Worm (Caenorhabditis elegans) whole organism, mixed stage, embryonic: ENCODE data around the gene rbm-7.

Source experiments
- blmp-1 ChIP-seq: fragments of 150-350 bp; optimal IDR thresholded peaks from 2 replicates; lab custom pipeline; 2014; ENCODE audit warnings: missing biosample characterization, missing genetic modification characterization
- cnd-1 ChIP-seq: fragments of 200-800 bp; sonication (Bioruptor generic); optimal IDR thresholded peaks from 2 replicates; lab custom pipeline; 2018; ENCODE audit warnings: mild to moderate bottlenecking, missing genetic modification characterization, missing compliant biosample characterization
- elt-3 ChIP-seq: fragments of 150-350 bp; optimal IDR thresholded peaks from 2 replicates; lab custom pipeline; 2014; ENCODE audit warnings: missing biosample characterization, missing genetic modification characterization
- flh-1 ChIP-seq: fragments of 200-800 bp; sonication (Bioruptor generic); optimal IDR thresholded peaks from 2 replicates; lab custom pipeline; 2018; ENCODE audit warnings: mild to moderate bottlenecking, missing genetic modification characterization, moderate library complexity, missing compliant biosample characterization
- lin-32 ChIP-seq: fragments of 200-800 bp; sonication (Bioruptor generic); optimal IDR thresholded peaks from 2 replicates; lab custom pipeline; 2018; ENCODE audit warnings: mild to moderate bottlenecking, missing genetic modification characterization, missing compliant biosample characterization
- lsy-2 ChIP-seq: fragments of 150-350 bp; optimal IDR thresholded peaks from 2 replicates; lab custom pipeline; 2014; ENCODE audit warnings: missing biosample characterization, missing genetic modification characterization
- mab-5 ChIP-seq: fragments of 150-350 bp; optimal IDR thresholded peaks from 2 replicates; lab custom pipeline; 2014; ENCODE audit warnings: missing biosample characterization, missing genetic modification characterization
- mep-1 ChIP-seq: fragments of 150-350 bp; optimal IDR thresholded peaks from 2 replicates; lab custom pipeline; 2017; ENCODE audit warnings: missing biosample characterization, missing genetic modification reagents, missing genetic modification characterization, inconsistent platforms
- nhr-12 ChIP-seq: fragments of 150-350 bp; optimal IDR thresholded peaks from 2 replicates; lab custom pipeline; 2014; ENCODE audit warnings: missing biosample characterization, missing genetic modification characterization
- nhr-28 ChIP-seq: fragments of 150-350 bp; optimal IDR thresholded peaks from 2 replicates; lab custom pipeline; 2014; ENCODE audit warnings: missing biosample characterization, missing genetic modification characterization
- sem-2 ChIP-seq: fragments of 200-800 bp; sonication (Bioruptor generic); optimal IDR thresholded peaks from 2 replicates; lab custom pipeline; 2018; ENCODE audit warnings: mild to moderate bottlenecking, missing genetic modification characterization, missing compliant biosample characterization
- sptf-1 ChIP-seq: sonication (generic microtip); optimal IDR thresholded peaks from 2 replicates; lab custom pipeline; 2017; ENCODE audit warnings: mild to moderate bottlenecking, missing genetic modification characterization, moderate library complexity, missing compliant biosample characterization
- unc-39 ChIP-seq: fragments of 150-350 bp; optimal IDR thresholded peaks from 2 replicates; lab custom pipeline; 2014; ENCODE audit warnings: missing biosample characterization, missing genetic modification characterization
- ztf-11 ChIP-seq: fragments of 150-350 bp; optimal IDR thresholded peaks from 2 replicates; lab custom pipeline; 2014; ENCODE audit warnings: missing biosample characterization, missing genetic modification characterization

DNA sequence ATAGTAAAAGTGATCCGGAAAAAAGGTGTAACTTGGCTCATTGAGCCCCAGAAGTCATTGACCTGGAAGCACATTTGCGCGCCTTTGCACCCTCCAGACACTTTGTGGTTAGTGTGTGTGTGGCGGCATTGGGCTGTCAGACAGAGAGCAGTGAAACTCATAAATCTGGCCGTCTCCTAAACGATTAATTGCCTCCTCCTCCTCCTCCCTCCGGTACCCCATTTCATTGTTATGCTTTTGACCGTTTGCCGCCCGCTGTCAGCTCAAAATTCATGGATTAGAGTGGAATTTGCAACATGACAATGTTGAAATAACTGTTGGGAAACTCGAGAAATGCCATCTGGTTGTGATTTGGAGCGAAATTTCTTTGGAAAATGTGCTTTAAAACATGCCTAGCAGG, 27.6 kb downstream of the rbm-7 start:
- no peak for TF ChIP-seq mab-5 (tag; lab: Kevin White, UChicago)
- no peak for TF ChIP-seq nhr-28
- no peak for TF ChIP-seq elt-3 (tag; lab: Kevin White, UChicago)
- no peak for TF ChIP-seq sptf-1 (tag; lab: Kevin White, UChicago)
- no peak for TF ChIP-seq sem-2 (GFP tag; lab: Kevin White, UChicago)
- TF ChIP-seq nhr-12 (tag; lab: Kevin White, UChicago), result no peak
- no peak for TF ChIP-seq unc-39 (tag; lab: Kevin White, UChicago)
- TF ChIP-seq mep-1 (tag; lab: Kevin White, UChicago), result no peak
- TF ChIP-seq cnd-1 (tag; lab: Kevin White, UChicago), result no peak
- no peak for TF ChIP-seq blmp-1
- no peak for TF ChIP-seq ztf-11 (tag; lab: Kevin White, UChicago)
- TF ChIP-seq flh-1 (GFP tag; lab: Kevin White, UChicago), result no peak
- TF ChIP-seq lsy-2, result no peak
- no peak for TF ChIP-seq lin-32 (GFP tag; lab: Kevin White, UChicago)
